Worm (Caenorhabditis elegans): ENCODE measurements around the gene lbp-3.

DNA sequence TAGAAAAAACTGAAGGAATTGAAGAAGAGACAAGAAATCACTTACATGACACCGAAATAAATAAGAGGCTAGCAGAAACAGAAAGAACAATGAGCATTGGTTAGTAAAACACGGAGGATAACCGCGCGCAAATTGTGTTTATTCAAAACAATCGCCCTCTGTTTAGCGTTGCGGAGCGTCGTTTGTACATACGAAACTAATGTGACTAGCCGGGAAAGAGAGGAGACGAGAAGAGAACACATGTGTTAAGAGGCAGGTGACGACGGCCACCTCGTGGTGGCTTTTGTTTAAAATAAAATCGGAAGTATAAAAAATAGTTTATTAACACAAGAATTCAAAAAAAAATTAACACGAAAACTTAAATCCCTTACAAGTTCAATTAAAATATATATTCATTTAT lies 11.4 kb upstream of the lbp-3 start, which contains the start of gene F40F4.7:
- TF ChIP-seq nhr-12 (tag; optimal IDR thresholded peaks at IDR 0.05) (no peak), nhr-76 (tag; optimal IDR thresholded peaks at IDR 0.05) (no peak), nhr-28 (tag; optimal IDR thresholded peaks at IDR 0.05) (no peak), unc-62 (GFP tag; optimal IDR thresholded peaks at IDR 0.05) (no peak), snpc-4 (tag; optimal IDR thresholded peaks at IDR 0.05) (no peak)
